Worm (Caenorhabditis elegans) whole organism, L4 larva: Measurements from ENCODE around the gene M04D8.8.

Source experiments
- D1046.2 ChIP-seq: fragments of 200-800 bp; sonication (Bioruptor generic); IDR thresholded peaks from 2 replicates; pipeline ENCODE4 v1.3.6; 2022; ENCODE audit warnings: missing genetic modification characterization, missing compliant biosample characterization
- F26F4.8 ChIP-seq: fragments of 200-800 bp; sonication (Bioruptor generic); conservative IDR thresholded peaks from 2 replicates; pipeline ENCODE4 v1.3.6; 2022; ENCODE audit warnings: missing genetic modification characterization, missing compliant biosample characterization
- F37D6.2 ChIP-seq: sonication (generic microtip); optimal IDR thresholded peaks from 2 replicates; lab custom pipeline; 2016; ENCODE audit warnings: mild to moderate bottlenecking, missing genetic modification characterization, missing compliant biosample characterization
- T20F7.1 ChIP-seq: fragments of 200-800 bp; sonication (Bioruptor generic); optimal IDR thresholded peaks from 2 replicates; lab custom pipeline; 2018; ENCODE audit warnings: mild to moderate bottlenecking, missing genetic modification characterization, missing compliant biosample characterization
- T26A8.4 ChIP-seq: fragments of 200-800 bp; sonication (Bioruptor generic); IDR thresholded peaks from 2 replicates; pipeline ENCODE4 v1.3.6; 2022; ENCODE audit warnings: missing genetic modification characterization, missing compliant biosample characterization
- Y105C5A.15 ChIP-seq: fragments of 200-800 bp; sonication (Bioruptor generic); IDR thresholded peaks from 2 replicates; pipeline ENCODE4 v1.3.6; 2022; ENCODE audit warnings: missing genetic modification characterization, missing compliant biosample characterization
- ZK337.2 ChIP-seq: fragments of 200-800 bp; sonication (Bioruptor generic); IDR thresholded peaks from 2 replicates; pipeline ENCODE4 v1.3.6; 2022; ENCODE audit warnings: missing genetic modification reagents, missing genetic modification characterization, missing compliant biosample characterization
- ZK546.5 ChIP-seq, 2 experiments: sonication (generic microtip); optimal IDR thresholded peaks; 2 replicates each; lab custom pipeline; 2017; ENCODE audit warnings: missing biosample characterization in 2 of 2, missing genetic modification characterization in 2 of 2
- aha-1 ChIP-seq: fragments of 150-350 bp; peaks from one replicate; lab custom pipeline; 2014; ENCODE audit warnings: missing biosample characterization, missing genetic modification characterization
- ceh-32 ChIP-seq: sonication (generic microtip); optimal IDR thresholded peaks from 2 replicates; lab custom pipeline; 2016; ENCODE audit warnings: mild to moderate bottlenecking, missing genetic modification characterization, missing compliant biosample characterization; ENCODE audit not compliant: poor library complexity
- daf-16 ChIP-seq, 3 experiments: sonication (generic microtip); optimal IDR thresholded peaks; 2 replicates each; lab custom pipeline; 2016 to 2017; ENCODE audit warnings: missing genetic modification characterization in 3 of 3, missing genetic modification reagents in 3 of 3, mild to moderate bottlenecking in 2 of 3, missing compliant biosample characterization in 2 of 3, missing biosample characterization in 1 of 3, moderate library complexity in 1 of 3
- dmd-6 ChIP-seq: fragments of 200-800 bp; sonication (Bioruptor generic); IDR thresholded peaks from 2 replicates; pipeline ENCODE4 v1.3.6; 2022; ENCODE audit warnings: missing genetic modification reagents, missing genetic modification characterization, missing compliant biosample characterization
- dpl-1 ChIP-seq: fragments of 150-350 bp; optimal IDR thresholded peaks from 2 replicates; lab custom pipeline; 2014; ENCODE audit warnings: missing biosample characterization, missing genetic modification reagents, missing genetic modification characterization
- fkh-10 ChIP-seq: fragments of 150-350 bp; optimal IDR thresholded peaks from 2 replicates; lab custom pipeline; 2014; ENCODE audit warnings: missing biosample characterization, missing genetic modification reagents, missing genetic modification characterization
- hlh-30 ChIP-seq: sonication (generic microtip); optimal IDR thresholded peaks from 2 replicates; lab custom pipeline; 2017; ENCODE audit warnings: antibody characterized with exemption, mild to moderate bottlenecking, missing genetic modification characterization, missing compliant biosample characterization; ENCODE audit not compliant: insufficient read depth
- jun-1 ChIP-seq: fragments of 150-350 bp; optimal IDR thresholded peaks from 2 replicates; lab custom pipeline; 2014; ENCODE audit warnings: missing biosample characterization, missing genetic modification reagents, missing genetic modification characterization
- lin-13 ChIP-seq: fragments of 150-350 bp; optimal IDR thresholded peaks from 2 replicates; lab custom pipeline; 2014; ENCODE audit warnings: missing biosample characterization, missing genetic modification reagents, missing genetic modification characterization
- lin-15B ChIP-seq: fragments of 150-350 bp; sonication (generic microtip); optimal IDR thresholded peaks from 3 replicates; lab custom pipeline; 2014; ENCODE audit warnings: missing biosample characterization, missing genetic modification characterization
- madf-9 ChIP-seq: fragments of 200-800 bp; sonication (Bioruptor generic); conservative IDR thresholded peaks from 2 replicates; pipeline ENCODE4 v1.3.6; 2022; ENCODE audit warnings: missing genetic modification reagents, missing genetic modification characterization, missing compliant biosample characterization
- mdt-29 ChIP-seq: fragments of 200-800 bp; sonication (Bioruptor generic); IDR thresholded peaks from 2 replicates; pipeline ENCODE4 v1.3.6; 2022; ENCODE audit warnings: missing genetic modification reagents, missing genetic modification characterization, missing compliant biosample characterization
- mep-1 ChIP-seq: fragments of 150-350 bp; sonication (generic microtip); optimal IDR thresholded peaks from 3 replicates; lab custom pipeline; 2014; ENCODE audit warnings: missing biosample characterization, missing genetic modification characterization
- nhr-102 ChIP-seq: sonication (generic microtip); optimal IDR thresholded peaks from 2 replicates; lab custom pipeline; 2016; ENCODE audit warnings: mild to moderate bottlenecking, missing genetic modification characterization, moderate library complexity, missing compliant biosample characterization
- nhr-111 ChIP-seq: fragments of 200-800 bp; sonication (Bioruptor generic); optimal IDR thresholded peaks from 2 replicates; lab custom pipeline; 2018; ENCODE audit warnings: mild to moderate bottlenecking, missing genetic modification characterization, missing compliant biosample characterization
- nhr-6 ChIP-seq: fragments of 150-350 bp; optimal IDR thresholded peaks from 2 replicates; lab custom pipeline; 2014; ENCODE audit warnings: missing biosample characterization, missing genetic modification characterization
- nhr-77 ChIP-seq: fragments of 150-350 bp; optimal IDR thresholded peaks from 2 replicates; lab custom pipeline; 2014; ENCODE audit warnings: missing biosample characterization, missing genetic modification characterization
- saeg-2 ChIP-seq: fragments of 200-800 bp; sonication (Bioruptor generic); IDR thresholded peaks from 2 replicates; pipeline ENCODE4 v1.3.6; 2022; ENCODE audit warnings: missing genetic modification reagents, missing genetic modification characterization, missing compliant biosample characterization
- tra-1 ChIP-seq: fragments of 200-800 bp; sonication (Bioruptor generic); IDR thresholded peaks from 2 replicates; pipeline ENCODE4 v1.3.6; 2022; ENCODE audit warnings: missing genetic modification reagents, missing genetic modification characterization, missing compliant biosample characterization
- unc-39 ChIP-seq: sonication (generic microtip); optimal IDR thresholded peaks from 2 replicates; lab custom pipeline; 2017; ENCODE audit warnings: missing biosample characterization, missing genetic modification characterization
- unc-62 ChIP-seq, 3 experiments: fragments of 150-350 bp in 1 of 3; sonication (generic microtip); optimal IDR thresholded peaks in 2 of 3; peaks in 1 of 3; 1 replicate in 1 of 3; 2 replicates in 2 of 3; lab custom pipeline; 2014 to 2017; ENCODE audit warnings: missing biosample characterization in 3 of 3, missing genetic modification characterization in 3 of 3, missing genetic modification reagents in 3 of 3, missing genotype in 1 of 3
- zfp-2 ChIP-seq: sonication (generic microtip); optimal IDR thresholded peaks from 2 replicates; lab custom pipeline; 2016; ENCODE audit warnings: mild to moderate bottlenecking, missing genetic modification characterization, missing compliant biosample characterization
- zip-2 ChIP-seq: fragments of 150-350 bp; optimal IDR thresholded peaks from 2 replicates; lab custom pipeline; 2014; ENCODE audit warnings: missing biosample characterization, missing genetic modification characterization
- ztf-7 ChIP-seq: fragments of 150-350 bp; optimal IDR thresholded peaks from 2 replicates; lab custom pipeline; 2014; ENCODE audit warnings: missing biosample characterization, missing genetic modification characterization

The M04D8.8 gene

ce11 chrIII:10033881-10034280, at the start of gene M04D8.8:
M04D8.8 (plus strand) TSS chrIII:10034181.
- TF ChIP-seq dmd-6, result no peak
- peak in 1 of 2 experiments; percentile 7 for TF ChIP-seq unc-62 (GFP tag; optimal IDR thresholded peaks at IDR 0.05 in 1 of 2; lab: Kevin White, UChicago)
- no peak for TF ChIP-seq unc-62 (tag; optimal IDR thresholded peaks at IDR 0.05; lab: Kevin White, UChicago)

- TF ChIP-seq Y105C5A.15 (GFP tag; lab: Robert Waterston, UW) (no peak), aha-1 (peak; percentile 65)
- TF ChIP-seq, all 104 proteins: peak for 1
These were observed 49.4 kb upstream of the M04D8.8 start for ce11 chrIII:9984604-9985003.

- TF ChIP-seq D1046.2 (GFP tag; lab: Robert Waterston, UW) (no peak), zfp-2 (tag; lab: Kevin White, UChicago) (no peak), T26A8.4 (GFP tag; lab: Robert Waterston, UW) (no peak), madf-9 (GFP tag; lab: Robert Waterston, UW) (no peak), zip-2 (tag; lab: Kevin White, UChicago) (no peak), F37D6.2 (no peak), ZK337.2 (GFP tag; lab: Robert Waterston, UW) (no peak), fkh-10 (no peak), jun-1 (no peak), unc-39 (no peak), lin-15B (tag; lab: Kevin White, UChicago) (no peak), mep-1 (tag; lab: Kevin White, UChicago) (no peak), mdt-29 (GFP tag; lab: Robert Waterston, UW) (no peak), F26F4.8 (GFP tag; lab: Robert Waterston, UW) (no peak), ceh-32 (tag; lab: Kevin White, UChicago) (no peak), saeg-2 (GFP tag; lab: Robert Waterston, UW) (no peak), tra-1 (GFP tag; lab: Robert Waterston, UW) (no peak)
These were observed 48.4 kb upstream of the M04D8.8 start for ce11 chrIII:9985542-9985941.

ce11 chrIII:9986827-9987429, 47.1 kb upstream of the M04D8.8 start, which contains the start of gene C05B5.12:
C05B5.12 (plus strand) TSS chrIII:9987379.
- peak; percentile 61 for TF ChIP-seq aha-1
- TF ChIP-seq daf-16 (GFP tag; optimal IDR thresholded peaks at IDR 0.05; lab: Kevin White, UChicago), result no peak
- no peak for TF ChIP-seq daf-16 (tag; optimal IDR thresholded peaks at IDR 0.05; lab: Kevin White, UChicago)

- TF ChIP-seq nhr-77 (tag; lab: Kevin White, UChicago) (no peak), dpl-1 (GFP tag; lab: Kevin White, UChicago) (no peak), ztf-7 (tag; lab: Kevin White, UChicago) (no peak)
These were observed 45.6 kb upstream of the M04D8.8 start, which contains the start of gene C05B5.1 for ce11 chrIII:9988352-9988751. C05B5.1 (minus strand) TSS chrIII:9988452.

ce11 chrIII:9991324-9991723, 42.7 kb upstream of the M04D8.8 start:
- TF ChIP-seq T20F7.1 (GFP tag; lab: Kevin White, UChicago) (no peak), nhr-102 (tag; lab: Kevin White, UChicago) (no peak), lin-13 (no peak), ceh-32 (tag; lab: Kevin White, UChicago) (no peak), mdt-29 (GFP tag; lab: Robert Waterston, UW) (no peak), nhr-6 (no peak), hlh-30 (no peak), lin-15B (tag; lab: Kevin White, UChicago) (no peak), ZK546.5 (tag; optimal IDR thresholded peaks at IDR 0.05; lab: Kevin White, UChicago) (no peak), nhr-111 (GFP tag; lab: Kevin White, UChicago) (no peak)
- TF ChIP-seq, all 104 proteins: peak for 0
